Fruit fly (Drosophila melanogaster) whole organism, embryonic: ENCODE results near the gene CG11771.

Experiments used
- Ada2b ChIP-seq: fragments of 200-800 bp; sonication (Bioruptor generic); IDR thresholded peaks from 2 replicates; pipeline ENCODE4 v1.3.6; 2022; ENCODE audit warnings: missing biosample characterization, missing genetic modification characterization
- Atf-2 ChIP-seq: fragments of 200-800 bp; sonication (Bioruptor generic); optimal IDR thresholded peaks from 2 replicates; lab custom pipeline; 2016; ENCODE audit warnings: missing biosample characterization, missing genetic modification characterization
- Atf3 ChIP-seq: fragments of 200-800 bp; sonication (Bioruptor generic); optimal IDR thresholded peaks from 3 replicates; lab custom pipeline; 2016; ENCODE audit warnings: missing biosample characterization, missing genetic modification characterization
- CG10979 ChIP-seq: fragments of 200-800 bp; sonication (Bioruptor generic); optimal IDR thresholded peaks from 2 replicates; lab custom pipeline; 2018; ENCODE audit warnings: missing biosample characterization, mild to moderate bottlenecking, missing genetic modification characterization, moderate library complexity
- CG12071 ChIP-seq: fragments of 200-800 bp; sonication (Bioruptor generic); optimal IDR thresholded peaks from 3 replicates; lab custom pipeline; 2018; ENCODE audit warnings: missing biosample characterization, mild to moderate bottlenecking, missing genetic modification characterization
- CG1233 ChIP-seq: fragments of 200-800 bp; sonication (Bioruptor generic); optimal IDR thresholded peaks from 4 replicates; lab custom pipeline; 2018; ENCODE audit warnings: missing biosample characterization, mild to moderate bottlenecking, missing genetic modification characterization
- CG13775 ChIP-seq: fragments of 200-800 bp; sonication (Bioruptor generic); optimal IDR thresholded peaks from 3 replicates; lab custom pipeline; 2017; ENCODE audit warnings: missing biosample characterization, mild to moderate bottlenecking, missing genetic modification characterization
- CG14965 ChIP-seq: fragments of 200-800 bp; sonication (Bioruptor generic); optimal IDR thresholded peaks from 2 replicates; lab custom pipeline; 2016; ENCODE audit warnings: missing biosample characterization, missing genetic modification characterization, borderline replicate concordance
- CG15269 ChIP-seq: fragments of 200-800 bp; sonication (Bioruptor generic); optimal IDR thresholded peaks from 2 replicates; lab custom pipeline; 2018; ENCODE audit warnings: missing biosample characterization, mild to moderate bottlenecking, missing genetic modification characterization, moderate library complexity
- CG17359 ChIP-seq: fragments of 200-800 bp; sonication (Bioruptor generic); optimal IDR thresholded peaks from 3 replicates; lab custom pipeline; 2018; ENCODE audit warnings: missing biosample characterization, mild to moderate bottlenecking, missing genetic modification characterization, moderate library complexity
- CG18764 ChIP-seq: fragments of 200-800 bp; sonication (Bioruptor generic); optimal IDR thresholded peaks from 3 replicates; lab custom pipeline; 2016; ENCODE audit warnings: missing biosample characterization, missing genetic modification characterization
- CG2116 ChIP-seq: fragments of 200-800 bp; sonication (Bioruptor generic); optimal IDR thresholded peaks from 3 replicates; lab custom pipeline; 2018; ENCODE audit warnings: missing biosample characterization, mild to moderate bottlenecking, missing genetic modification characterization
- CG3281 ChIP-seq: fragments of 200-800 bp; sonication (Bioruptor generic); optimal IDR thresholded peaks from 3 replicates; lab custom pipeline; 2017; ENCODE audit warnings: missing biosample characterization, mild to moderate bottlenecking, missing genetic modification characterization
- CG3847 ChIP-seq: fragments of 200-800 bp; sonication (Bioruptor generic); IDR thresholded peaks from 2 replicates; pipeline ENCODE4 v1.3.6; 2022; ENCODE audit warnings: missing biosample characterization, missing genetic modification characterization
- CG8944 ChIP-seq: fragments of 200-800 bp; sonication (Bioruptor generic); optimal IDR thresholded peaks from 3 replicates; lab custom pipeline; 2016; ENCODE audit warnings: missing biosample characterization, missing genetic modification characterization
- CG9817 ChIP-seq: fragments of 200-800 bp; sonication (Bioruptor generic); optimal IDR thresholded peaks from 2 replicates; lab custom pipeline; 2018; ENCODE audit warnings: missing biosample characterization, mild to moderate bottlenecking, missing genetic modification characterization, moderate library complexity
- CHES-1-like ChIP-seq: fragments of 200-800 bp; sonication (Bioruptor generic); optimal IDR thresholded peaks from 2 replicates; lab custom pipeline; 2016; ENCODE audit warnings: missing biosample characterization, missing genetic modification characterization
- CTCF ChIP-seq: fragments of 200-800 bp; sonication (Bioruptor generic); optimal IDR thresholded peaks from 2 replicates; lab custom pipeline; 2017; ENCODE audit warnings: missing biosample characterization, mild to moderate bottlenecking, missing genetic modification characterization, moderate library complexity
- Chrac-16 ChIP-seq: fragments of 200-800 bp; sonication (Bioruptor generic); optimal IDR thresholded peaks from 3 replicates; lab custom pipeline; 2016; ENCODE audit warnings: missing biosample characterization, missing genetic modification characterization
- Doc2 ChIP-seq: fragments of 200-800 bp; sonication (Bioruptor generic); IDR thresholded peaks from 2 replicates; pipeline ENCODE4 v1.3.6; 2022; ENCODE audit warnings: missing biosample characterization, missing genetic modification characterization
- Drgx ChIP-seq: fragments of 200-800 bp; sonication (Bioruptor generic); IDR thresholded peaks from 2 replicates; pipeline ENCODE4 v1.3.6; 2022; ENCODE audit warnings: missing biosample characterization, missing genetic modification characterization
- H2.0 ChIP-seq: fragments of 200-800 bp; sonication (Bioruptor generic); IDR thresholded peaks from 2 replicates; pipeline ENCODE4 v1.3.6; 2022; ENCODE audit warnings: missing biosample characterization, missing genetic modification characterization
- HHEX ChIP-seq: fragments of 200-800 bp; sonication (Bioruptor generic); optimal IDR thresholded peaks from 3 replicates; lab custom pipeline; 2017; ENCODE audit warnings: missing biosample characterization, mild to moderate bottlenecking, missing genetic modification characterization, missing genetic modification reagents
- Lhr ChIP-seq: fragments of 200-800 bp; sonication (Bioruptor generic); optimal IDR thresholded peaks from 3 replicates; lab custom pipeline; 2017; ENCODE audit warnings: mild to moderate bottlenecking, missing biosample characterization, missing genetic modification reagents, missing genetic modification characterization
- Max ChIP-seq: fragments of 200-800 bp; sonication (Bioruptor generic); optimal IDR thresholded peaks from 2 replicates; lab custom pipeline; 2016; ENCODE audit warnings: missing biosample characterization, mild to moderate bottlenecking, missing genetic modification characterization
- Neu2 ChIP-seq: fragments of 200-800 bp; sonication (Bioruptor generic); optimal IDR thresholded peaks from 3 replicates; lab custom pipeline; 2016; ENCODE audit warnings: missing biosample characterization, missing genetic modification characterization, borderline replicate concordance
- Ptx1 ChIP-seq: fragments of 200-800 bp; sonication (Bioruptor generic); IDR thresholded peaks from 2 replicates; pipeline ENCODE4 v1.3.6; 2022; ENCODE audit warnings: missing biosample characterization, missing genetic modification characterization
- Sin3A ChIP-seq: fragments of >200 bp; optimal IDR thresholded peaks from 2 replicates; lab custom pipeline; 2018
- Ssrp ChIP-seq: fragments of 200-800 bp; sonication (Bioruptor generic); optimal IDR thresholded peaks from 2 replicates; lab custom pipeline; 2018; ENCODE audit warnings: missing biosample characterization, mild to moderate bottlenecking, missing genetic modification characterization, moderate library complexity
- ap ChIP-seq: fragments of 200-800 bp; sonication (Bioruptor generic); IDR thresholded peaks from 2 replicates; pipeline ENCODE4 v1.3.6; 2022; ENCODE audit warnings: missing biosample characterization, missing genetic modification characterization
- ato ChIP-seq: fragments of 200-800 bp; sonication (Bioruptor generic); IDR thresholded peaks from 2 replicates; pipeline ENCODE4 v1.3.6; 2022; ENCODE audit warnings: missing biosample characterization, missing genetic modification characterization; ENCODE audit not compliant: partially characterized antibody
- bowl ChIP-seq: fragments of 200-800 bp; sonication (Bioruptor generic); IDR thresholded peaks from 2 replicates; pipeline ENCODE4 v1.3.6; 2022; ENCODE audit warnings: missing biosample characterization, missing genetic modification characterization
- ci ChIP-seq: fragments of 200-800 bp; sonication (Bioruptor generic); IDR thresholded peaks from 3 replicates; pipeline ENCODE4 v1.3.6; 2022; ENCODE audit warnings: missing biosample characterization, missing genetic modification characterization
- crol ChIP-seq: fragments of 200-800 bp; sonication (Bioruptor generic); IDR thresholded peaks from 2 replicates; pipeline ENCODE4 v1.3.6; 2022; ENCODE audit warnings: missing biosample characterization, missing genetic modification characterization
- cwo ChIP-seq: fragments of 200-800 bp; sonication (Bioruptor generic); optimal IDR thresholded peaks from 3 replicates; lab custom pipeline; 2017; ENCODE audit warnings: missing biosample characterization, missing genetic modification characterization, mild to moderate bottlenecking, moderate library complexity, missing genetic modification reagents
- fd3F ChIP-seq: fragments of 200-800 bp; sonication (Bioruptor generic); optimal IDR thresholded peaks from 2 replicates; lab custom pipeline; 2018; ENCODE audit warnings: missing biosample characterization, mild to moderate bottlenecking, missing genetic modification characterization, moderate library complexity
- gfzf ChIP-seq: fragments of 200-800 bp; sonication (Bioruptor generic); optimal IDR thresholded peaks from 2 replicates; lab custom pipeline; 2016; ENCODE audit warnings: missing biosample characterization, mild to moderate bottlenecking, missing genetic modification characterization, moderate library complexity
- gsb ChIP-seq: fragments of 200-800 bp; sonication (Bioruptor generic); IDR thresholded peaks from 2 replicates; pipeline ENCODE4 v1.3.6; 2022; ENCODE audit warnings: missing biosample characterization, missing genetic modification characterization
- hbn ChIP-seq: fragments of 200-800 bp; sonication (Bioruptor generic); IDR thresholded peaks from 2 replicates; pipeline ENCODE4 v1.3.6; 2022; ENCODE audit warnings: missing biosample characterization, missing genetic modification characterization; ENCODE audit not compliant: partially characterized antibody
- kah ChIP-seq: fragments of 200-800 bp; sonication (Bioruptor generic); optimal IDR thresholded peaks from 2 replicates; lab custom pipeline; 2018; ENCODE audit warnings: missing biosample characterization, mild to moderate bottlenecking, missing genetic modification characterization
- nerfin-1 ChIP-seq: fragments of 200-800 bp; sonication (Bioruptor generic); optimal IDR thresholded peaks from 3 replicates; lab custom pipeline; 2019; ENCODE audit warnings: missing biosample characterization, mild to moderate bottlenecking, missing genetic modification characterization, moderate library complexity
- otp ChIP-seq: fragments of 200-800 bp; sonication (Bioruptor generic); IDR thresholded peaks from 3 replicates; pipeline ENCODE4, ENCODE4 v1.3.6; 2022; ENCODE audit warnings: missing biosample characterization, missing genetic modification characterization
- prd ChIP-seq, 3 experiments: fragments of >200 bp in 2 of 3; fragments of 200-800 bp in 1 of 3; sonication (Bioruptor generic) in 1 of 3; optimal IDR thresholded peaks in 2 of 3; IDR thresholded peaks in 1 of 3; 2 replicates in 2 of 3; 3 replicates in 1 of 3; pipeline versions ENCODE4 v1.3.6 to Lab custom; 2017 to 2022; ENCODE audit warnings: missing biosample characterization in 1 of 3, missing genetic modification characterization in 1 of 3
- ro ChIP-seq: fragments of 200-800 bp; sonication (Bioruptor generic); IDR thresholded peaks from 2 replicates; pipeline ENCODE4 v1.3.6; 2022; ENCODE audit warnings: missing biosample characterization, missing genetic modification characterization
- slou ChIP-seq: fragments of 200-800 bp; sonication (Bioruptor generic); optimal IDR thresholded peaks from 3 replicates; lab custom pipeline; 2016; ENCODE audit warnings: missing biosample characterization, missing genetic modification characterization
- so ChIP-seq: fragments of 200-800 bp; sonication (Bioruptor generic); IDR thresholded peaks from 3 replicates; pipeline ENCODE4 v1.3.6; 2022; ENCODE audit warnings: missing biosample characterization, missing genetic modification characterization
- sob ChIP-seq: fragments of 200-800 bp; sonication (Bioruptor generic); IDR thresholded peaks from 2 replicates; pipeline ENCODE4 v1.3.6; 2022; ENCODE audit warnings: missing biosample characterization, missing genetic modification characterization
- yki ChIP-seq: fragments of >200 bp; optimal IDR thresholded peaks from 3 replicates; lab custom pipeline; 2018
- zfh2 ChIP-seq: fragments of 200-800 bp; sonication (Bioruptor generic); optimal IDR thresholded peaks from 2 replicates; lab custom pipeline; 2016; ENCODE audit warnings: missing biosample characterization, missing genetic modification characterization

Gene CG11771

dm6 chr3R:24917814-24918636 is 13.8 kb upstream of the CG11771 start, which contains the start of the genes PIG-S, sud1 and CG11168 (continued):
- TF ChIP-seq CG17359 (tag; lab: Kevin White, UChicago), result peak; percentile 42
- peak; percentile 27 for TF ChIP-seq Lhr (GFP tag; lab: Kevin White, UChicago)
- TF ChIP-seq CG3281 (GFP tag; lab: Kevin White, UChicago), result no peak
- no peak for TF ChIP-seq nerfin-1 (tag; lab: Kevin White, UChicago)
- peak; percentile 61 for TF ChIP-seq CG2116
- no peak for TF ChIP-seq bowl
- peak; percentile 68 for TF ChIP-seq H2.0
- TF ChIP-seq Atf3, result peak; percentile 29
- no peak for TF ChIP-seq zfh2 (GFP tag; lab: Kevin White, UChicago)
- no peak for TF ChIP-seq Drgx (GFP tag; lab: Robert Waterston, UW)
- no peak for TF ChIP-seq Max (GFP tag; lab: Kevin White, UChicago)
- TF ChIP-seq crol (GFP tag; lab: Robert Waterston, UW), result 0 out of 2 replicates have a peak, but pooled peaks have one; percentile 10
- TF ChIP-seq CG15269 (tag; lab: Kevin White, UChicago), result no peak
- TF ChIP-seq yki (lab: Kevin White, UChicago), result no peak
- peak; percentile 66 for TF ChIP-seq CG13775 (GFP tag; lab: Kevin White, UChicago)
- peak; percentile 80 for TF ChIP-seq Ptx1
- peak; percentile 30 for TF ChIP-seq fd3F (GFP tag; lab: Kevin White, UChicago)
- TF ChIP-seq prd (optimal IDR thresholded peaks at IDR 0.05; lab: Kevin White, UChicago), result no peak
- TF ChIP-seq prd (GFP tag; IDR thresholded peaks at IDR 0.05; lab: Robert Waterston, UW), result peak; percentile 88
- TF ChIP-seq so (GFP tag; lab: Robert Waterston, UW), result 0 out of 3 replicates have a peak, but pooled peaks have one; percentile 54
- no peak for TF ChIP-seq CHES-1-like (GFP tag; lab: Kevin White, UChicago)
- TF ChIP-seq CG14965 (GFP tag; lab: Kevin White, UChicago), result no peak
- peak; percentile 64 for TF ChIP-seq Ssrp (tag; lab: Kevin White, UChicago)
- 0 out of 2 replicates have a peak, but pooled peaks have one; percentile 29 for TF ChIP-seq ato (GFP tag; lab: Robert Waterston, UW)
- TF ChIP-seq Ada2b (GFP tag; lab: Robert Waterston, UW), result peak; percentile 55; the same call in 1 of the 2 replicates
- no peak for TF ChIP-seq Atf-2
- no peak for TF ChIP-seq otp
- peak; percentile 34 for TF ChIP-seq Chrac-16 (GFP tag; lab: Kevin White, UChicago)
- TF ChIP-seq Sin3A (lab: Kevin White, UChicago), result peak; percentile 43
- TF ChIP-seq Neu2, result no peak
- TF ChIP-seq slou (GFP tag; lab: Kevin White, UChicago), result peak; percentile 31
- TF ChIP-seq gsb (GFP tag; lab: Robert Waterston, UW), result no peak
- TF ChIP-seq CG12071 (GFP tag; lab: Kevin White, UChicago), result no peak
- TF ChIP-seq CG10979 (tag; lab: Kevin White, UChicago), result peak; percentile 57
- TF ChIP-seq gfzf (GFP tag; lab: Kevin White, UChicago), result peak; percentile 1
- TF ChIP-seq Doc2, result no peak
- peak; percentile 31; the same call in 1 of the 2 replicates for TF ChIP-seq ro (GFP tag; lab: Robert Waterston, UW)
- peak; percentile 65; the same call in 1 of the 2 replicates for TF ChIP-seq sob (GFP tag; lab: Robert Waterston, UW)
- no peak for TF ChIP-seq HHEX (GFP tag; lab: Kevin White, UChicago)
- 0 out of 3 replicates have a peak, but pooled peaks have one; percentile 27 for TF ChIP-seq ci (GFP tag; lab: Robert Waterston, UW)
- TF ChIP-seq kah, result peak; percentile 12
- no peak for TF ChIP-seq CG8944
- no peak for TF ChIP-seq CG1233 (GFP tag; lab: Kevin White, UChicago)
- TF ChIP-seq CG9817 (tag; lab: Kevin White, UChicago), result peak; percentile 77
- peak; percentile 34 for TF ChIP-seq CG18764 (GFP tag; lab: Kevin White, UChicago)
- peak; percentile 92 for TF ChIP-seq hbn (GFP tag; lab: Robert Waterston, UW)
- TF ChIP-seq CTCF, result no peak
- 0 out of 2 replicates have a peak, but pooled peaks have one; percentile 10 for TF ChIP-seq ap (GFP tag; lab: Robert Waterston, UW)
- TF ChIP-seq cwo (GFP tag; lab: Kevin White, UChicago), result no peak
- peak; percentile 76 for TF ChIP-seq CG3847
